Worm (Caenorhabditis elegans) whole organism, midembryonic: Measurements from ENCODE around the gene cyp-13A11.

Experiments used
- T22C8.4 ChIP-seq: fragments of 200-800 bp; sonication (Bioruptor generic); IDR thresholded peaks from 2 replicates; pipeline ENCODE4 v1.3.6; 2022; ENCODE audit warnings: missing genetic modification characterization, missing compliant biosample characterization
- ztf-23 ChIP-seq: fragments of 200-800 bp; sonication (Bioruptor generic); IDR thresholded peaks from 2 replicates; pipeline ENCODE4 v1.3.6; 2022; ENCODE audit warnings: missing genetic modification reagents, missing genetic modification characterization, missing compliant biosample characterization
- ztf-29 ChIP-seq: fragments of 200-800 bp; sonication (Bioruptor generic); IDR thresholded peaks from 2 replicates; pipeline ENCODE4 v1.3.6; 2022; ENCODE audit warnings: missing genetic modification reagents, missing genetic modification characterization, missing compliant biosample characterization

ce11 chrIII:13019547-13020098 is 1.2 kb upstream of the cyp-13A11 start:
- TF ChIP-seq ztf-29 (GFP tag; lab: Robert Waterston, UW) (no peak), ztf-23 (no peak), T22C8.4 (GFP tag; lab: Robert Waterston, UW) (no peak)
